Fruit fly (Drosophila melanogaster): ENCODE measurements around the gene CG34263.
A peak's percentile ranks its signal among the peaks of the same experiment; 100 is the strongest.

The CG34263 gene

dm6 chr3L:223019-223902 lies 42.4 kb downstream of the CG34263 start, which contains the start of the genes pyx and CG33229 (continued):
- peak; percentile 75 for TF ChIP-seq disco-r (GFP tag; optimal IDR thresholded peaks at IDR 0.05)
- TF ChIP-seq CG9817 (tag; optimal IDR thresholded peaks at IDR 0.05): peak; percentile 90
- TF ChIP-seq CG15011 (GFP tag; optimal IDR thresholded peaks at IDR 0.05): peak; percentile 57
- TF ChIP-seq CG4424 (GFP tag; optimal IDR thresholded peaks at IDR 0.05): peak; percentile 89
- TF ChIP-seq fru (optimal IDR thresholded peaks at IDR 0.05): no peak
- no peak for TF ChIP-seq MTF-1 (GFP tag; optimal IDR thresholded peaks at IDR 0.05; ENCODE audit: borderline replicate concordance)
- TF ChIP-seq CTCF (GFP tag; optimal IDR thresholded peaks at IDR 0.05): peak; percentile 26
- peak; percentile 80 for TF ChIP-seq Antp (GFP tag; optimal IDR thresholded peaks at IDR 0.05)
- peak; percentile 75 for TF ChIP-seq gsb (GFP tag; IDR thresholded peaks at IDR 0.05)
- TF ChIP-seq psq (GFP tag; optimal IDR thresholded peaks at IDR 0.05): peak; percentile 50
- peak; percentile 85 for TF ChIP-seq CG12942 (GFP tag; optimal IDR thresholded peaks at IDR 0.05)
- peak; percentile 70 for TF ChIP-seq CG30431 (GFP tag; optimal IDR thresholded peaks at IDR 0.05)
- peak; percentile 92 for TF ChIP-seq sug (tag; optimal IDR thresholded peaks at IDR 0.05)
- TF ChIP-seq Dip3 (GFP tag; optimal IDR thresholded peaks at IDR 0.05): peak; percentile 87
- TF ChIP-seq CG8281 (tag; optimal IDR thresholded peaks at IDR 0.05): peak; percentile 69
- peak; percentile 95 for TF ChIP-seq Med (GFP tag)
- peak; percentile 75 for TF ChIP-seq wdn (GFP tag; IDR thresholded peaks at IDR 0.05)
- TF ChIP-seq CG9727 (GFP tag; optimal IDR thresholded peaks at IDR 0.05): peak; percentile 89
- TF ChIP-seq pnt (GFP tag; optimal IDR thresholded peaks at IDR 0.05): peak; percentile 67
- peak; percentile 77 for TF ChIP-seq CG8359 (GFP tag; optimal IDR thresholded peaks at IDR 0.05; ENCODE audit: borderline replicate concordance)
- TF ChIP-seq CG12744 (GFP tag; optimal IDR thresholded peaks at IDR 0.05): peak; percentile 75
- peak; percentile 78 for TF ChIP-seq D19B (GFP tag; optimal IDR thresholded peaks at IDR 0.05)
- TF ChIP-seq h (optimal IDR thresholded peaks at IDR 0.05): no peak
- TF ChIP-seq CG18476 (GFP tag; optimal IDR thresholded peaks at IDR 0.05): peak; percentile 100
- peak; percentile 61 for TF ChIP-seq Nf-YB (GFP tag; optimal IDR thresholded peaks at IDR 0.05)
- peak; percentile 83 for TF ChIP-seq Gug (GFP tag; IDR thresholded peaks at IDR 0.05)
- no peak for TF ChIP-seq pita (GFP tag; optimal IDR thresholded peaks at IDR 0.05)
- peak; percentile 20; the same call in 1 of the 2 replicates for TF ChIP-seq Awh (GFP tag; IDR thresholded peaks at IDR 0.05)
- TF ChIP-seq sd (tag; optimal IDR thresholded peaks at IDR 0.05): peak; percentile 31
- TF ChIP-seq insv (GFP tag; optimal IDR thresholded peaks at IDR 0.05): peak in 1 of 2 experiments; percentile 57
- TF ChIP-seq Oli (tag; optimal IDR thresholded peaks at IDR 0.05): peak; percentile 87
- peak; percentile 95 for TF ChIP-seq CG17361 (GFP tag; IDR thresholded peaks at IDR 0.05)
- peak; percentile 68 for TF ChIP-seq dmrt11E (tag; optimal IDR thresholded peaks at IDR 0.05)
- TF ChIP-seq mirr (GFP tag; optimal IDR thresholded peaks at IDR 0.05): peak; percentile 64
- no peak for TF ChIP-seq Sry-β (GFP tag; optimal IDR thresholded peaks at IDR 0.05)
- TF ChIP-seq Dref (GFP tag; IDR thresholded peaks at IDR 0.05): peak; percentile 34
- no peak for TF ChIP-seq Doc3 (GFP tag; IDR thresholded peaks at IDR 0.05; ENCODE audit: partially characterized antibody)
- TF ChIP-seq wek (GFP tag; optimal IDR thresholded peaks at IDR 0.05): peak; percentile 98
- TF ChIP-seq ranshi (GFP tag; IDR thresholded peaks at IDR 0.05): peak; percentile 80
- peak; percentile 67 for TF ChIP-seq CG17912 (GFP tag; optimal IDR thresholded peaks at IDR 0.05)
- no peak for TF ChIP-seq CG42726 (GFP tag; IDR thresholded peaks at IDR 0.05; ENCODE audit: partially characterized antibody)
- no peak for TF ChIP-seq CG8478 (optimal IDR thresholded peaks at IDR 0.05)
- peak; percentile 74 for TF ChIP-seq CG10267 (tag; optimal IDR thresholded peaks at IDR 0.05)
- no peak for TF ChIP-seq Elba2 (GFP tag; optimal IDR thresholded peaks at IDR 0.05)
- TF ChIP-seq her (GFP tag; optimal IDR thresholded peaks at IDR 0.05): peak; percentile 28
- TF ChIP-seq gcm (GFP tag; optimal IDR thresholded peaks at IDR 0.05): peak; percentile 47
- peak; percentile 60 for TF ChIP-seq exex (tag; optimal IDR thresholded peaks at IDR 0.05)
- TF ChIP-seq Hr51 (GFP tag; optimal IDR thresholded peaks at IDR 0.05): peak; percentile 71 to 84
- no peak for TF ChIP-seq hbn (GFP tag; IDR thresholded peaks at IDR 0.05; ENCODE audit: partially characterized antibody)
- TF ChIP-seq yki (optimal IDR thresholded peaks at IDR 0.05): no peak

All from whole organism, embryonic.